Fruit fly (Drosophila melanogaster): ENCODE results near the gene gskt.

Gene gskt

dm6 chr3R:31372127-31372526, at the start of gene gskt:
gskt (plus strand) TSS chr3R:31372427.
- TF ChIP-seq Antp (GFP tag; optimal IDR thresholded peaks at IDR 0.05) (no peak), da (GFP tag; optimal IDR thresholded peaks at IDR 0.05) (no peak), ftz-f1 (GFP tag; optimal IDR thresholded peaks at IDR 0.05) (no peak), C15 (GFP tag; IDR thresholded peaks at IDR 0.05) (no peak), CG30431 (GFP tag; optimal IDR thresholded peaks at IDR 0.05) (no peak), Pdp1 (GFP tag; optimal IDR thresholded peaks at IDR 0.05) (no peak), abd-A (tag; optimal IDR thresholded peaks at IDR 0.05) (no peak), eve (GFP tag; optimal IDR thresholded peaks at IDR 0.05) (no peak), YL-1 (GFP tag; optimal IDR thresholded peaks at IDR 0.05) (no peak), TFAM (GFP tag; optimal IDR thresholded peaks at IDR 0.05) (no peak), HmgD (GFP tag; optimal IDR thresholded peaks at IDR 0.05) (no peak), cad (GFP tag; optimal IDR thresholded peaks at IDR 0.05) (no peak), corto (GFP tag; optimal IDR thresholded peaks at IDR 0.05) (no peak), Hmx (GFP tag; optimal IDR thresholded peaks at IDR 0.05) (no peak)

- TF ChIP-seq sug (tag; optimal IDR thresholded peaks at IDR 0.05) = no peak
- TF ChIP-seq unpg (GFP tag; optimal IDR thresholded peaks at IDR 0.05) = no peak
- TF ChIP-seq bab2 (GFP tag; optimal IDR thresholded peaks at IDR 0.05) = no peak
- no peak for TF ChIP-seq zen2 (GFP tag; IDR thresholded peaks at IDR 0.05; ENCODE audit: partially characterized antibody)
- TF ChIP-seq Abd-B (GFP tag; optimal IDR thresholded peaks at IDR 0.05) = peak; percentile 8
- TF ChIP-seq sd (tag; optimal IDR thresholded peaks at IDR 0.05) = peak; percentile 44
- TF ChIP-seq ab (GFP tag; optimal IDR thresholded peaks at IDR 0.05) = no peak
- peak; percentile 64 for TF ChIP-seq kni (GFP tag; optimal IDR thresholded peaks at IDR 0.05)
- TF ChIP-seq fd3F (GFP tag; optimal IDR thresholded peaks at IDR 0.05) = no peak
- peak; percentile 59 for TF ChIP-seq CG12769 (tag; optimal IDR thresholded peaks at IDR 0.05)
- TF ChIP-seq grn (GFP tag; optimal IDR thresholded peaks at IDR 0.05) = peak; percentile 45
- no peak for TF ChIP-seq Sox100B (GFP tag; optimal IDR thresholded peaks at IDR 0.05)
- no peak for TF ChIP-seq Dll (GFP tag; IDR thresholded peaks at IDR 0.05; ENCODE audit: partially characterized antibody)
These were observed 47.8 kb upstream of the gskt start for dm6 chr3R:31324474-31324873.

- TF ChIP-seq PHDP (tag; optimal IDR thresholded peaks at IDR 0.05) (peak; percentile 67), CG8359 (GFP tag; optimal IDR thresholded peaks at IDR 0.05; ENCODE audit: borderline replicate concordance) (peak; percentile 57), CG9215 (GFP tag; IDR thresholded peaks at IDR 0.05) (peak; percentile 37; the same call in 1 of the 2 replicates), salm (tag; optimal IDR thresholded peaks at IDR 0.05) (peak; percentile 12), Gsc (GFP tag; IDR thresholded peaks at IDR 0.05) (peak; percentile 43; the same call in 1 of the 2 replicates), Ravus (GFP tag; IDR thresholded peaks at IDR 0.05) (peak; percentile 31), CG8290 (GFP tag; optimal IDR thresholded peaks at IDR 0.05) (no peak), CG8290 (tag; optimal IDR thresholded peaks at IDR 0.05) (peak in 1 of 2 experiments; percentile 54), slou (GFP tag; optimal IDR thresholded peaks at IDR 0.05) (no peak), CG18262 (tag; optimal IDR thresholded peaks at IDR 0.05) (peak; percentile 76), CG10543 (GFP tag; optimal IDR thresholded peaks at IDR 0.05) (no peak), CG1603 (tag; optimal IDR thresholded peaks at IDR 0.05) (peak; percentile 68), CG7963 (GFP tag; IDR thresholded peaks at IDR 0.05; ENCODE audit: partially characterized antibody) (no peak), chinmo (GFP tag; IDR thresholded peaks at IDR 0.05; ENCODE audit: partially characterized antibody) (no peak), ham (GFP tag; IDR thresholded peaks at IDR 0.05) (no peak), CG6654 (GFP tag; optimal IDR thresholded peaks at IDR 0.05) (peak; percentile 50), CG17802 (tag; optimal IDR thresholded peaks at IDR 0.05) (peak; percentile 72), CG12219 (GFP tag; optimal IDR thresholded peaks at IDR 0.05) (peak; percentile 58), cas (GFP tag; IDR thresholded peaks at IDR 0.05) (0 out of 2 replicates have a peak, but pooled peaks have one; percentile 37), Optix (GFP tag; IDR thresholded peaks at IDR 0.05) (peak; percentile 77), CG12744 (GFP tag; optimal IDR thresholded peaks at IDR 0.05) (no peak), chif (GFP tag; optimal IDR thresholded peaks at IDR 0.05) (peak; percentile 18 to 20), Sox100B (GFP tag; optimal IDR thresholded peaks at IDR 0.05) (peak; percentile 80), Aef1 (GFP tag; IDR thresholded peaks at IDR 0.05) (peak; percentile 81)
These were observed 47.2 kb upstream of the gskt start for dm6 chr3R:31325055-31325454.
